Worm (Caenorhabditis elegans): ENCODE data around the gene R07E5.5.
A peak's percentile ranks its signal among the peaks of the same experiment; 100 is the strongest.

The R07E5.5 gene

ce11 chrIII:4448029-4448428, 50.8 kb downstream of the R07E5.5 start:
- TF ChIP-seq unc-62 (GFP tag; optimal IDR thresholded peaks at IDR 0.05) (peak; percentile 92), lir-1 (GFP tag; conservative IDR thresholded peaks at IDR 0.05) (no peak), pbrm-1 (GFP tag; IDR thresholded peaks at IDR 0.05) (no peak)
